Worm (Caenorhabditis elegans) whole organism, L2 larva: ENCODE measurements around the gene hrpu-2.

Experiments
- ama-1 ChIP-seq: fragments of 150-350 bp; optimal IDR thresholded peaks from 2 replicates; lab custom pipeline; 2018; ENCODE audit warnings: inconsistent platforms
- lin-13 ChIP-seq: fragments of 150-350 bp; optimal IDR thresholded peaks from 2 replicates; lab custom pipeline; 2014; ENCODE audit warnings: missing biosample characterization, missing genetic modification reagents, missing genetic modification characterization
- lin-39 ChIP-seq: fragments of 150-350 bp; optimal IDR thresholded peaks from 2 replicates; lab custom pipeline; 2014; ENCODE audit warnings: missing biosample characterization, missing genetic modification reagents, missing genetic modification characterization
- snpc-4 ChIP-seq: fragments of 150-350 bp; optimal IDR thresholded peaks from 2 replicates; lab custom pipeline; 2014; ENCODE audit warnings: missing biosample characterization, missing genetic modification characterization
- ztf-11 ChIP-seq: sonication (generic microtip); optimal IDR thresholded peaks from 2 replicates; lab custom pipeline; 2017; ENCODE audit warnings: missing biosample characterization, missing genetic modification characterization
- ztf-4 ChIP-seq: fragments of 150-350 bp; optimal IDR thresholded peaks from 2 replicates; lab custom pipeline; 2014; ENCODE audit warnings: missing biosample characterization, missing genetic modification characterization

DNA sequence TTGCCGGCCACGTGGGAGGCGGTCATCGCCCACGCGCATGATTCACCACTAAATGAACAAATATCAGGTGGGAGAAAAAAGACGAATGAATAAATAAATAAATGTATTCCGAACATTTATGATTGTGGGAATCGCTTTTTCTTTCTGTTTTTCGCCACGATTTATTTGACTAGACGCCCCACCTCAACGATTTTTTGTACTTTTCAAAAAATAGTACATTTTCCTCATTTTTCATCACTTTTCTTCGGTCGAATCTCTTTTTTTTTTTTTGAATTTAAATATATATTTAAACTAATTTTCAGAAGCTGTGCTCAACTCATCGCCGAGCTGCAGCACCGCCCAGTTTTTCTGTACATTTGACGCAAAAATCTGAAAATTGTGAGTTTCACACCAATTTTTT, 44.8 kb downstream of the hrpu-2 start, which contains the start of gene fnip-2:
- TF ChIP-seq lin-39 (tag; lab: Kevin White, UChicago) (no peak), snpc-4 (no peak), lin-13 (GFP tag; lab: Kevin White, UChicago) (no peak), ama-1 (lab: Kevin White, UChicago) (no peak), ztf-4 (tag; lab: Kevin White, UChicago) (no peak), ztf-11 (tag; lab: Kevin White, UChicago) (no peak)
